Fruit fly (Drosophila melanogaster) whole organism, embryonic: ENCODE results near the gene Cdc14.

ENCODE experiments used
- Antp ChIP-seq: fragments of 200-800 bp; sonication (Bioruptor generic); optimal IDR thresholded peaks from 3 replicates; lab custom pipeline; 2016; ENCODE audit warnings: missing biosample characterization, missing genetic modification characterization
- B-H1 ChIP-seq: fragments of 200-800 bp; sonication (Bioruptor generic); IDR thresholded peaks from 3 replicates; pipeline ENCODE4 v1.3.6; 2022; ENCODE audit warnings: missing biosample characterization, missing genetic modification characterization
- CG1024 ChIP-seq: fragments of 200-800 bp; sonication (Bioruptor generic); IDR thresholded peaks from 2 replicates; pipeline ENCODE4 v1.3.6; 2022; ENCODE audit warnings: missing biosample characterization, missing genetic modification characterization
- CG11695 ChIP-seq: fragments of 200-800 bp; sonication (Bioruptor generic); IDR thresholded peaks from 3 replicates; pipeline ENCODE4 v1.3.6; 2022; ENCODE audit warnings: missing biosample characterization, missing genetic modification characterization
- CG12219 ChIP-seq: fragments of 200-800 bp; sonication (Bioruptor generic); optimal IDR thresholded peaks from 3 replicates; lab custom pipeline; 2018; ENCODE audit warnings: missing biosample characterization, mild to moderate bottlenecking, missing genetic modification characterization
- CG15514 ChIP-seq: fragments of 200-800 bp; sonication (Bioruptor generic); optimal IDR thresholded peaks from 3 replicates; lab custom pipeline; 2017; ENCODE audit warnings: missing biosample characterization, missing genetic modification characterization, mild to moderate bottlenecking, moderate library complexity, missing genetic modification reagents
- CG1647 ChIP-seq: fragments of 200-800 bp; sonication (Bioruptor generic); optimal IDR thresholded peaks from 3 replicates; lab custom pipeline; 2016; ENCODE audit warnings: missing biosample characterization, missing genetic modification characterization
- CG17612 ChIP-seq: fragments of 200-800 bp; sonication (Bioruptor generic); IDR thresholded peaks from 2 replicates; pipeline ENCODE4 v1.3.6; 2022; ENCODE audit warnings: missing biosample characterization, missing genetic modification characterization
- CG18764 ChIP-seq: fragments of 200-800 bp; sonication (Bioruptor generic); optimal IDR thresholded peaks from 3 replicates; lab custom pipeline; 2016; ENCODE audit warnings: missing biosample characterization, missing genetic modification characterization
- CG2875 ChIP-seq: fragments of 200-800 bp; sonication (Bioruptor generic); optimal IDR thresholded peaks from 2 replicates; lab custom pipeline; 2017; ENCODE audit warnings: missing biosample characterization, mild to moderate bottlenecking, missing genetic modification characterization, missing genetic modification reagents
- CG32772 ChIP-seq: fragments of 200-800 bp; sonication (Bioruptor generic); IDR thresholded peaks from 2 replicates; pipeline ENCODE4 v1.3.6; 2022; ENCODE audit warnings: missing biosample characterization, missing genetic modification characterization
- CG34224 ChIP-seq: fragments of 200-800 bp; sonication (Bioruptor generic); IDR thresholded peaks from 3 replicates; pipeline ENCODE4 v1.3.6; 2022; ENCODE audit warnings: missing biosample characterization, missing genetic modification characterization; ENCODE audit not compliant: partially characterized antibody
- CG3847 ChIP-seq: fragments of 200-800 bp; sonication (Bioruptor generic); IDR thresholded peaks from 2 replicates; pipeline ENCODE4 v1.3.6; 2022; ENCODE audit warnings: missing biosample characterization, missing genetic modification characterization
- CG4404 ChIP-seq: fragments of 200-800 bp; sonication (Bioruptor generic); IDR thresholded peaks from 2 replicates; pipeline ENCODE4 v1.3.6; 2022; ENCODE audit warnings: missing biosample characterization, missing genetic modification characterization
- CG4707 ChIP-seq: fragments of 200-800 bp; sonication (Bioruptor generic); optimal IDR thresholded peaks from 2 replicates; lab custom pipeline; 2018; ENCODE audit warnings: missing biosample characterization, mild to moderate bottlenecking, missing genetic modification characterization, moderate library complexity
- CG6683 ChIP-seq: fragments of 200-800 bp; sonication (Bioruptor generic); optimal IDR thresholded peaks from 2 replicates; lab custom pipeline; 2017; ENCODE audit warnings: missing biosample characterization, mild to moderate bottlenecking, missing genetic modification characterization, missing genetic modification reagents
- CG6791 ChIP-seq: fragments of 200-800 bp; sonication (Bioruptor generic); IDR thresholded peaks from 3 replicates; pipeline ENCODE4 v1.3.6; 2022; ENCODE audit warnings: missing biosample characterization, missing genetic modification characterization; ENCODE audit not compliant: partially characterized antibody
- CG7928 ChIP-seq: fragments of 200-800 bp; sonication (Bioruptor generic); optimal IDR thresholded peaks from 2 replicates; lab custom pipeline; 2017; ENCODE audit warnings: missing biosample characterization, mild to moderate bottlenecking, missing genetic modification characterization
- CG9437 ChIP-seq: fragments of 200-800 bp; sonication (Bioruptor generic); optimal IDR thresholded peaks from 2 replicates; lab custom pipeline; 2018; ENCODE audit warnings: missing biosample characterization, mild to moderate bottlenecking, missing genetic modification characterization
- CkIIα-i1 ChIP-seq: fragments of 200-800 bp; sonication (Bioruptor generic); IDR thresholded peaks from 2 replicates; pipeline ENCODE4 v1.3.6; 2022; ENCODE audit warnings: missing biosample characterization, missing genetic modification characterization
- Fer2 ChIP-seq: fragments of 200-800 bp; sonication (Bioruptor generic); optimal IDR thresholded peaks from 2 replicates; lab custom pipeline; 2018; ENCODE audit warnings: missing biosample characterization, mild to moderate bottlenecking, missing genetic modification characterization, moderate library complexity
- Gsc ChIP-seq: fragments of 200-800 bp; sonication (Bioruptor generic); IDR thresholded peaks from 2 replicates; pipeline ENCODE4 v1.3.6; 2022; ENCODE audit warnings: missing biosample characterization, missing genetic modification characterization
- H15 ChIP-seq: fragments of 200-800 bp; sonication (Bioruptor generic); IDR thresholded peaks from 3 replicates; pipeline ENCODE4 v1.3.6; 2022; ENCODE audit warnings: missing biosample characterization, missing genetic modification characterization
- Kr ChIP-seq: fragments of 200-800 bp; sonication (Bioruptor generic); optimal IDR thresholded peaks from 2 replicates; lab custom pipeline; 2017; ENCODE audit warnings: missing biosample characterization, mild to moderate bottlenecking, missing genetic modification characterization
- MESR4 ChIP-seq: fragments of 200-800 bp; sonication (Bioruptor generic); optimal IDR thresholded peaks from 2 replicates; lab custom pipeline; 2018; ENCODE audit warnings: missing biosample characterization, mild to moderate bottlenecking, missing genetic modification characterization, moderate library complexity
- NFAT ChIP-seq: fragments of 200-800 bp; sonication (Bioruptor generic); IDR thresholded peaks from 2 replicates; pipeline ENCODE4 v1.3.6; 2022; ENCODE audit warnings: missing biosample characterization, missing genetic modification characterization
- Nf-YC ChIP-seq: fragments of 200-800 bp; optimal IDR thresholded peaks from 3 replicates; lab custom pipeline; 2019; ENCODE audit warnings: missing biosample characterization, mild to moderate bottlenecking, missing genetic modification characterization, moderate library complexity
- Sry-δ ChIP-seq: fragments of 200-800 bp; sonication (Bioruptor generic); optimal IDR thresholded peaks from 2 replicates; lab custom pipeline; 2016; ENCODE audit warnings: missing biosample characterization, missing genetic modification characterization
- Usf ChIP-seq: fragments of 200-800 bp; sonication (Bioruptor generic); optimal IDR thresholded peaks from 2 replicates; lab custom pipeline; 2017; ENCODE audit warnings: missing genotype, missing biosample characterization, missing genetic modification characterization
- Xbp1 ChIP-seq: fragments of 200-800 bp; sonication (Bioruptor generic); optimal IDR thresholded peaks from 3 replicates; lab custom pipeline; 2016; ENCODE audit warnings: missing biosample characterization, mild to moderate bottlenecking, missing genetic modification characterization
- abd-A ChIP-seq: fragments of 200-800 bp; sonication (Bioruptor generic); optimal IDR thresholded peaks from 3 replicates; lab custom pipeline; 2019; ENCODE audit warnings: missing biosample characterization, mild to moderate bottlenecking, missing genetic modification characterization, moderate library complexity
- chn ChIP-seq: fragments of 200-800 bp; sonication (Bioruptor generic); optimal IDR thresholded peaks from 2 replicates; lab custom pipeline; 2016; ENCODE audit warnings: missing biosample characterization, missing genetic modification characterization
- da ChIP-seq: fragments of 200-800 bp; sonication (Bioruptor generic); optimal IDR thresholded peaks from 2 replicates; lab custom pipeline; 2016; ENCODE audit warnings: missing biosample characterization, missing genetic modification characterization
- dati ChIP-seq: fragments of 200-800 bp; sonication (Bioruptor generic); IDR thresholded peaks from 2 replicates; pipeline ENCODE4 v1.3.6; 2022; ENCODE audit warnings: missing biosample characterization, missing genetic modification characterization
- dimm ChIP-seq: fragments of 200-800 bp; sonication (Bioruptor generic); IDR thresholded peaks from 2 replicates; pipeline ENCODE4 v1.3.6; 2022; ENCODE audit warnings: missing biosample characterization, missing genetic modification characterization
- ems ChIP-seq: fragments of 200-800 bp; sonication (Bioruptor generic); optimal IDR thresholded peaks from 3 replicates; lab custom pipeline; 2016; ENCODE audit warnings: missing biosample characterization, missing genetic modification characterization
- eyg ChIP-seq: fragments of 200-800 bp; sonication (Bioruptor generic); optimal IDR thresholded peaks from 3 replicates; lab custom pipeline; 2016; ENCODE audit warnings: missing biosample characterization, missing genetic modification characterization
- grn ChIP-seq: fragments of 200-800 bp; sonication (Bioruptor generic); optimal IDR thresholded peaks from 3 replicates; lab custom pipeline; 2017; ENCODE audit warnings: missing biosample characterization, missing genetic modification characterization
- gsb ChIP-seq: fragments of 200-800 bp; sonication (Bioruptor generic); IDR thresholded peaks from 2 replicates; pipeline ENCODE4 v1.3.6; 2022; ENCODE audit warnings: missing biosample characterization, missing genetic modification characterization
- insv ChIP-seq, 2 experiments: fragments of 200-800 bp; sonication (Bioruptor generic); optimal IDR thresholded peaks; 3 replicates each; lab custom pipeline; 2016 to 2018; ENCODE audit warnings: missing biosample characterization in 2 of 2, missing genetic modification characterization in 2 of 2
- lmd ChIP-seq: fragments of 200-800 bp; sonication (Bioruptor generic); IDR thresholded peaks from 2 replicates; pipeline ENCODE4 v1.3.6; 2022; ENCODE audit warnings: missing biosample characterization, missing genetic modification characterization
- luna ChIP-seq: fragments of 200-800 bp; sonication (Bioruptor generic); optimal IDR thresholded peaks from 2 replicates; lab custom pipeline; 2016; ENCODE audit warnings: missing biosample characterization, missing genetic modification characterization
- maf-S ChIP-seq: fragments of 200-800 bp; sonication (Bioruptor generic); optimal IDR thresholded peaks from 2 replicates; lab custom pipeline; 2016; ENCODE audit warnings: missing biosample characterization, missing genetic modification characterization
- prd ChIP-seq, 3 experiments: fragments of >200 bp in 2 of 3; fragments of 200-800 bp in 1 of 3; sonication (Bioruptor generic) in 1 of 3; optimal IDR thresholded peaks in 2 of 3; IDR thresholded peaks in 1 of 3; 2 replicates in 2 of 3; 3 replicates in 1 of 3; pipeline versions ENCODE4 v1.3.6 to Lab custom; 2017 to 2022; ENCODE audit warnings: missing biosample characterization in 1 of 3, missing genetic modification characterization in 1 of 3
- scrt ChIP-seq: fragments of 200-800 bp; sonication (Bioruptor generic); optimal IDR thresholded peaks from 2 replicates; lab custom pipeline; 2018; ENCODE audit warnings: missing biosample characterization, mild to moderate bottlenecking, missing genetic modification characterization, moderate library complexity
- stwl ChIP-seq: fragments of 200-800 bp; sonication (Bioruptor generic); optimal IDR thresholded peaks from 3 replicates; lab custom pipeline; 2018; ENCODE audit warnings: missing biosample characterization, mild to moderate bottlenecking, missing genetic modification characterization, moderate library complexity
- tgo ChIP-seq: fragments of 200-800 bp; sonication (Bioruptor generic); IDR thresholded peaks from 3 replicates; pipeline ENCODE4 v1.3.6; 2022; ENCODE audit warnings: missing biosample characterization, missing genetic modification characterization
- ttk ChIP-seq: fragments of 200-800 bp; sonication (Bioruptor generic); IDR thresholded peaks from 2 replicates; pipeline ENCODE4 v2.1.2; 2022; ENCODE audit warnings: missing biosample characterization, missing genetic modification characterization
- vfl ChIP-seq: fragments of 200-800 bp; sonication (Bioruptor generic); optimal IDR thresholded peaks from 2 replicates; lab custom pipeline; 2016; ENCODE audit warnings: missing biosample characterization, missing genetic modification characterization
- z ChIP-seq: fragments of 200-800 bp; sonication (Bioruptor generic); IDR thresholded peaks from 3 replicates; pipeline ENCODE4 v1.3.6; 2022; ENCODE audit warnings: missing biosample characterization, missing genetic modification characterization

The Cdc14 gene

DNA sequence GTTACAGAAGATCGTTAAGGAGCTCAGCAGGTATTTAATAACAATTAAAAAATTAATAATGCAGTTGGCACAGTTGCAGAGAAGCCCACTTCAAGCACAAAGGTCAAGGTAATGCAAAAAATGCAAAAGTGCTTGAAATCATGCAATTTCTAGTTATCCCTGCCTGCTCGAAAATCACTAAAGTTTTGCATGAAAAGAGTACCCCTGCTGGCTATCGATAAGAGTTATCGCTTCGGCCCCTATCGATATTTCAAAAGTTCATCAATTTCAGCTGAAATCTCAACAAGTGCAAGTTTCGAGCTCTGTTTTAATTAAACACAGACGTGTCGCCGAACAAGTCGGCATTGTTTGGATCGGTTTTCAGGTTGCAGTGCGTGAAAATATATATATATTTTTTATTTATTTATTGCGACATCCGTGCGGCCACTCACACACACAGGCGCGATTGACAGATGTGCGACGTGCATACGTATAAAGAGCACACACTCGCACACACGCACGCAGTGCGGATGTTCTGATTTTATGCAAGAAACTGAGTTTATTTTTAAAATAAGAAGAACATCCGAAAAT is 10.9 kb upstream of the Cdc14 start (continued):
- TF ChIP-seq CG15514 (GFP tag; lab: Kevin White, UChicago) (peak; percentile 79), Antp (peak; percentile 54), CG6791 (GFP tag; lab: Robert Waterston, UW) (peak; percentile 90), CG32772 (GFP tag; lab: Robert Waterston, UW) (peak; percentile 23; the same call in 1 of the 2 replicates), maf-S (GFP tag; lab: Kevin White, UChicago) (peak; percentile 7), CG2875 (GFP tag; lab: Kevin White, UChicago) (peak; percentile 39), chn (GFP tag; lab: Kevin White, UChicago) (peak; percentile 67), abd-A (tag; lab: Kevin White, UChicago) (no peak), Gsc (GFP tag; lab: Robert Waterston, UW) (no peak), z (GFP tag; lab: Robert Waterston, UW) (no peak), Xbp1 (peak; percentile 75), Sry-δ (GFP tag; lab: Kevin White, UChicago) (peak; percentile 76), CG7928 (GFP tag; lab: Kevin White, UChicago) (no peak), lmd (GFP tag; lab: Robert Waterston, UW) (peak; percentile 64), Usf (GFP tag; lab: Kevin White, UChicago) (no peak), grn (no peak), CG12219 (peak; percentile 10), Fer2 (peak; percentile 43), CG11695 (GFP tag; lab: Robert Waterston, UW) (no peak), stwl (tag; lab: Kevin White, UChicago) (peak; percentile 89), luna (GFP tag; lab: Kevin White, UChicago) (no peak), NFAT (GFP tag; lab: Robert Waterston, UW) (peak; percentile 70), insv (GFP tag; optimal IDR thresholded peaks at IDR 0.05; lab: Kevin White, UChicago) (peak in 1 of 2 experiments; percentile 9), CG4707 (GFP tag; lab: Kevin White, UChicago) (no peak), CkIIα-i1 (no peak), prd (optimal IDR thresholded peaks at IDR 0.05; lab: Kevin White, UChicago) (no peak), prd (GFP tag; IDR thresholded peaks at IDR 0.05; lab: Robert Waterston, UW) (peak; percentile 62), CG1024 (0 out of 2 replicates have a peak, but pooled peaks have one; percentile 3), CG1647 (GFP tag; lab: Kevin White, UChicago) (no peak), Nf-YC (tag; lab: Kevin White, UChicago) (peak; percentile 61), H15 (GFP tag; lab: Robert Waterston, UW) (peak; percentile 48; the same call in 1 of the 3 replicates), ttk (GFP tag; lab: Robert Waterston, UW) (peak; percentile 52; the same call in 1 of the 2 replicates), dimm (no peak), eyg (no peak), Kr (no peak), CG3847 (GFP tag; lab: Robert Waterston, UW) (peak; percentile 51), CG9437 (GFP tag; lab: Kevin White, UChicago) (peak; percentile 33), tgo (GFP tag; lab: Robert Waterston, UW) (peak; percentile 18; the same call in 1 of the 3 replicates), CG34224 (GFP tag; lab: Robert Waterston, UW) (peak; percentile 90), dati (GFP tag; lab: Robert Waterston, UW) (0 out of 2 replicates have a peak, but pooled peaks have one; percentile 8), CG17612 (GFP tag; lab: Robert Waterston, UW) (no peak), scrt (GFP tag; lab: Kevin White, UChicago) (peak; percentile 79), ems (GFP tag; lab: Kevin White, UChicago) (peak; percentile 73), da (GFP tag; lab: Kevin White, UChicago) (no peak), vfl (GFP tag; lab: Kevin White, UChicago) (no peak), CG6683 (GFP tag; lab: Kevin White, UChicago) (no peak), CG4404 (GFP tag; lab: Robert Waterston, UW) (no peak), gsb (GFP tag; lab: Robert Waterston, UW) (no peak), MESR4 (GFP tag; lab: Kevin White, UChicago) (peak; percentile 80), B-H1 (no peak), CG18764 (GFP tag; lab: Kevin White, UChicago) (no peak)
